Fruit fly (Drosophila melanogaster) whole organism, embryonic: ENCODE results near the gene CG1998.

Experiments used
- Abd-B ChIP-seq: fragments of 200-800 bp; sonication (Bioruptor generic); optimal IDR thresholded peaks from 2 replicates; lab custom pipeline; 2018; ENCODE audit warnings: missing biosample characterization, mild to moderate bottlenecking, missing genetic modification characterization, moderate library complexity
- Atf-2 ChIP-seq: fragments of 200-800 bp; sonication (Bioruptor generic); optimal IDR thresholded peaks from 2 replicates; lab custom pipeline; 2016; ENCODE audit warnings: missing biosample characterization, missing genetic modification characterization
- CG1024 ChIP-seq: fragments of 200-800 bp; sonication (Bioruptor generic); IDR thresholded peaks from 2 replicates; pipeline ENCODE4 v1.3.6; 2022; ENCODE audit warnings: missing biosample characterization, missing genetic modification characterization
- CG11696 ChIP-seq: fragments of 200-800 bp; sonication (Bioruptor generic); IDR thresholded peaks from 2 replicates; pipeline ENCODE4 v1.3.6; 2022; ENCODE audit warnings: missing biosample characterization, missing genetic modification characterization
- CG12236 ChIP-seq: fragments of 200-800 bp; sonication (Bioruptor generic); optimal IDR thresholded peaks from 2 replicates; lab custom pipeline; 2016; ENCODE audit warnings: missing biosample characterization, missing genetic modification characterization
- CG13123 ChIP-seq: fragments of 200-800 bp; sonication (Bioruptor generic); optimal IDR thresholded peaks from 2 replicates; lab custom pipeline; 2016; ENCODE audit warnings: missing biosample characterization, missing genetic modification characterization
- CG1529 ChIP-seq: fragments of 200-800 bp; sonication (Bioruptor generic); optimal IDR thresholded peaks from 3 replicates; lab custom pipeline; 2018; ENCODE audit warnings: missing biosample characterization, missing genetic modification characterization
- CG15479 ChIP-seq: fragments of 200-800 bp; sonication (Bioruptor generic); optimal IDR thresholded peaks from 3 replicates; lab custom pipeline; 2019; ENCODE audit warnings: missing biosample characterization, mild to moderate bottlenecking, missing genetic modification characterization, moderate library complexity
- CG15601 ChIP-seq: fragments of 200-800 bp; sonication (Bioruptor generic); optimal IDR thresholded peaks from 3 replicates; lab custom pipeline; 2019; ENCODE audit warnings: missing biosample characterization, mild to moderate bottlenecking, missing genetic modification characterization, moderate library complexity
- CG1603 ChIP-seq: fragments of 200-800 bp; sonication (Bioruptor generic); optimal IDR thresholded peaks from 2 replicates; lab custom pipeline; 2019; ENCODE audit warnings: missing biosample characterization, mild to moderate bottlenecking, missing genetic modification characterization, moderate library complexity
- CG17612 ChIP-seq: fragments of 200-800 bp; sonication (Bioruptor generic); IDR thresholded peaks from 2 replicates; pipeline ENCODE4 v1.3.6; 2022; ENCODE audit warnings: missing biosample characterization, missing genetic modification characterization
- CG17912 ChIP-seq: fragments of 200-800 bp; sonication (Bioruptor generic); optimal IDR thresholded peaks from 2 replicates; lab custom pipeline; 2018; ENCODE audit warnings: missing biosample characterization, mild to moderate bottlenecking, missing genetic modification characterization
- CG18599 ChIP-seq: fragments of 200-800 bp; sonication (Bioruptor generic); optimal IDR thresholded peaks from 3 replicates; lab custom pipeline; 2017; ENCODE audit warnings: missing biosample characterization, missing genetic modification characterization, mild to moderate bottlenecking, moderate library complexity, missing genetic modification reagents
- CG2678 ChIP-seq: fragments of 200-800 bp; sonication (Bioruptor generic); optimal IDR thresholded peaks from 3 replicates; lab custom pipeline; 2019; ENCODE audit warnings: missing biosample characterization, mild to moderate bottlenecking, missing genetic modification characterization, moderate library complexity
- CG32767 ChIP-seq: fragments of 200-800 bp; sonication (Bioruptor generic); IDR thresholded peaks from 2 replicates; pipeline ENCODE4 v1.3.6; 2022; ENCODE audit warnings: missing biosample characterization, missing genetic modification characterization
- CG3281 ChIP-seq: fragments of 200-800 bp; sonication (Bioruptor generic); optimal IDR thresholded peaks from 3 replicates; lab custom pipeline; 2017; ENCODE audit warnings: missing biosample characterization, mild to moderate bottlenecking, missing genetic modification characterization
- CG3838 ChIP-seq: fragments of 200-800 bp; sonication (Bioruptor generic); optimal IDR thresholded peaks from 3 replicates; lab custom pipeline; 2016; ENCODE audit warnings: missing biosample characterization, missing genetic modification characterization
- CG5180 ChIP-seq: fragments of 200-800 bp; sonication (Bioruptor generic); optimal IDR thresholded peaks from 3 replicates; lab custom pipeline; 2017; ENCODE audit warnings: missing biosample characterization, missing genetic modification characterization, mild to moderate bottlenecking, moderate library complexity, missing genetic modification reagents
- CG5245 ChIP-seq: fragments of 200-800 bp; sonication (Bioruptor generic); optimal IDR thresholded peaks from 3 replicates; lab custom pipeline; 2016; ENCODE audit warnings: missing biosample characterization, missing genetic modification characterization
- CG6683 ChIP-seq: fragments of 200-800 bp; sonication (Bioruptor generic); optimal IDR thresholded peaks from 2 replicates; lab custom pipeline; 2017; ENCODE audit warnings: missing biosample characterization, mild to moderate bottlenecking, missing genetic modification characterization, missing genetic modification reagents
- CG8290 ChIP-seq, 3 experiments: fragments of 200-800 bp; sonication (Bioruptor generic); optimal IDR thresholded peaks; 2 replicates each; lab custom pipeline; 2016 to 2019; ENCODE audit warnings: missing biosample characterization in 3 of 3, missing genetic modification characterization in 3 of 3, mild to moderate bottlenecking in 2 of 3, moderate library complexity in 1 of 3
- CG8388 ChIP-seq: fragments of 200-800 bp; sonication (Bioruptor generic); optimal IDR thresholded peaks from 2 replicates; lab custom pipeline; 2019; ENCODE audit warnings: missing biosample characterization, mild to moderate bottlenecking, missing genetic modification characterization, moderate library complexity
- CG8924 ChIP-seq: fragments of 200-800 bp; optimal IDR thresholded peaks from 3 replicates; lab custom pipeline; 2019; ENCODE audit warnings: missing biosample characterization, mild to moderate bottlenecking, missing genetic modification characterization, moderate library complexity
- CoRest ChIP-seq: fragments of 200-800 bp; sonication (Bioruptor generic); optimal IDR thresholded peaks from 3 replicates; lab custom pipeline; 2018; ENCODE audit warnings: missing biosample characterization, mild to moderate bottlenecking, missing genetic modification characterization, moderate library complexity
- D19B ChIP-seq: fragments of 200-800 bp; sonication (Bioruptor generic); optimal IDR thresholded peaks from 2 replicates; lab custom pipeline; 2017; ENCODE audit warnings: missing biosample characterization, mild to moderate bottlenecking, missing genetic modification characterization
- GATAe ChIP-seq: fragments of 200-800 bp; sonication (Bioruptor generic); conservative IDR thresholded peaks from 2 replicates; pipeline ENCODE4 v1.3.6; 2022; ENCODE audit warnings: missing biosample characterization, missing genetic modification characterization
- Gug ChIP-seq: fragments of 200-800 bp; sonication (Bioruptor generic); IDR thresholded peaks from 4 replicates; pipeline ENCODE4 v1.3.6; 2022; ENCODE audit warnings: missing biosample characterization, missing genetic modification characterization
- Hand ChIP-seq: fragments of 200-800 bp; sonication (Bioruptor generic); optimal IDR thresholded peaks from 2 replicates; lab custom pipeline; 2017; ENCODE audit warnings: mild to moderate bottlenecking, missing biosample characterization, missing genetic modification reagents, missing genetic modification characterization
- Med ChIP-seq: fragments of 200-800 bp; sonication (Bioruptor generic); peaks from one replicate; lab custom pipeline; 2016; ENCODE audit warnings: missing biosample characterization, missing genetic modification characterization, mild to moderate bottlenecking, inconsistent platforms, moderate library complexity
- Meics ChIP-seq: fragments of 200-800 bp; sonication (Bioruptor generic); optimal IDR thresholded peaks from 2 replicates; lab custom pipeline; 2017; ENCODE audit warnings: missing biosample characterization, mild to moderate bottlenecking, missing genetic modification characterization
- Myb ChIP-seq: fragments of 200-800 bp; sonication (Bioruptor generic); optimal IDR thresholded peaks from 2 replicates; lab custom pipeline; 2016; ENCODE audit warnings: missing biosample characterization, missing genetic modification characterization
- PHDP ChIP-seq: fragments of 200-800 bp; sonication (Bioruptor generic); optimal IDR thresholded peaks from 3 replicates; lab custom pipeline; 2018; ENCODE audit warnings: missing biosample characterization, mild to moderate bottlenecking, missing genetic modification characterization, moderate library complexity
- Ravus ChIP-seq: fragments of 200-800 bp; sonication (Bioruptor generic); IDR thresholded peaks from 2 replicates; pipeline ENCODE4 v1.3.6; 2022; ENCODE audit warnings: missing biosample characterization, missing genetic modification characterization
- Trl ChIP-seq, 3 experiments: fragments of >200 bp in 2 of 3; fragments of 200-800 bp in 1 of 3; sonication (Bioruptor generic) in 1 of 3; optimal IDR thresholded peaks; 2 replicates in 1 of 3; 3 replicates in 2 of 3; lab custom pipeline; 2016 to 2017; ENCODE audit warnings: missing biosample characterization in 1 of 3, missing genetic modification characterization in 1 of 3
- ara ChIP-seq: fragments of 200-800 bp; sonication (Bioruptor generic); IDR thresholded peaks from 2 replicates; pipeline ENCODE4 v1.3.6; 2022; ENCODE audit warnings: missing biosample characterization, missing genetic modification characterization
- bowl ChIP-seq: fragments of 200-800 bp; sonication (Bioruptor generic); IDR thresholded peaks from 2 replicates; pipeline ENCODE4 v1.3.6; 2022; ENCODE audit warnings: missing biosample characterization, missing genetic modification characterization
- croc ChIP-seq: fragments of 200-800 bp; sonication (Bioruptor generic); conservative IDR thresholded peaks from 3 replicates; pipeline ENCODE4 v1.3.6; 2022; ENCODE audit warnings: missing biosample characterization, missing genetic modification characterization
- emc ChIP-seq: fragments of 200-800 bp; sonication (Bioruptor generic); optimal IDR thresholded peaks from 2 replicates; lab custom pipeline; 2016; ENCODE audit warnings: missing biosample characterization, missing genetic modification characterization
- exex ChIP-seq: fragments of 200-800 bp; sonication (Bioruptor generic); optimal IDR thresholded peaks from 4 replicates; lab custom pipeline; 2018; ENCODE audit warnings: missing biosample characterization, mild to moderate bottlenecking, missing genetic modification characterization, moderate library complexity
- grau ChIP-seq: fragments of 200-800 bp; optimal IDR thresholded peaks from 3 replicates; lab custom pipeline; 2019; ENCODE audit warnings: missing biosample characterization, mild to moderate bottlenecking, missing genetic modification characterization, moderate library complexity
- h ChIP-seq: fragments of >200 bp; optimal IDR thresholded peaks from 2 replicates; lab custom pipeline; 2017
- hth ChIP-seq: fragments of >200 bp; optimal IDR thresholded peaks from 2 replicates; lab custom pipeline; 2017; ENCODE audit warnings: inconsistent platforms
- lilli ChIP-seq: fragments of 200-800 bp; sonication (Bioruptor generic); optimal IDR thresholded peaks from 3 replicates; lab custom pipeline; 2016; ENCODE audit warnings: missing biosample characterization, missing genetic modification characterization
- odd ChIP-seq: fragments of 200-800 bp; sonication (Bioruptor generic); optimal IDR thresholded peaks from 2 replicates; lab custom pipeline; 2017; ENCODE audit warnings: missing biosample characterization, mild to moderate bottlenecking, missing genetic modification characterization
- prd ChIP-seq, 3 experiments: fragments of >200 bp in 2 of 3; fragments of 200-800 bp in 1 of 3; sonication (Bioruptor generic) in 1 of 3; optimal IDR thresholded peaks in 2 of 3; IDR thresholded peaks in 1 of 3; 2 replicates in 2 of 3; 3 replicates in 1 of 3; pipeline versions ENCODE4 v1.3.6 to Lab custom; 2017 to 2022; ENCODE audit warnings: missing biosample characterization in 1 of 3, missing genetic modification characterization in 1 of 3
- shn ChIP-seq: fragments of 200-800 bp; sonication (Bioruptor generic); optimal IDR thresholded peaks from 3 replicates; lab custom pipeline; 2016; ENCODE audit warnings: missing biosample characterization, missing genetic modification characterization
- sim ChIP-seq: fragments of 200-800 bp; sonication (Bioruptor generic); IDR thresholded peaks from 2 replicates; pipeline ENCODE4 v1.3.6; 2022; ENCODE audit warnings: missing biosample characterization, missing genetic modification characterization
- slbo ChIP-seq: fragments of 200-800 bp; sonication (Bioruptor generic); IDR thresholded peaks from 2 replicates; pipeline ENCODE4 v1.3.6; 2022; ENCODE audit warnings: missing biosample characterization, missing genetic modification characterization
- zfh2 ChIP-seq: fragments of 200-800 bp; sonication (Bioruptor generic); optimal IDR thresholded peaks from 2 replicates; lab custom pipeline; 2016; ENCODE audit warnings: missing biosample characterization, missing genetic modification characterization

CG1998 gene

dm6 chrX:13383770-13384169 is 29.1 kb downstream of the CG1998 start (continued):
- TF ChIP-seq CG15601 (tag; lab: Kevin White, UChicago): no peak
- TF ChIP-seq CG13123 (GFP tag; lab: Kevin White, UChicago): no peak
- no peak for TF ChIP-seq hth (lab: Kevin White, UChicago)
- peak; percentile 39 for TF ChIP-seq CG2678 (tag; lab: Kevin White, UChicago)
- peak; percentile 12 for TF ChIP-seq CG5180 (GFP tag; lab: Kevin White, UChicago)
- peak; percentile 44 for TF ChIP-seq shn (GFP tag; lab: Kevin White, UChicago)
- TF ChIP-seq D19B (GFP tag; lab: Kevin White, UChicago): no peak
- peak; percentile 79 for TF ChIP-seq CG17912 (GFP tag; lab: Kevin White, UChicago)
- peak; percentile 18 for TF ChIP-seq CG12236 (GFP tag; lab: Kevin White, UChicago)
- TF ChIP-seq CoRest (tag; lab: Kevin White, UChicago): peak; percentile 4
- TF ChIP-seq emc (GFP tag; lab: Kevin White, UChicago): no peak
- peak; percentile 32 for TF ChIP-seq Atf-2 (GFP tag; lab: Kevin White, UChicago)
- no peak for TF ChIP-seq CG3838 (GFP tag; lab: Kevin White, UChicago)
- no peak for TF ChIP-seq CG8290 (GFP tag; optimal IDR thresholded peaks at IDR 0.05; lab: Kevin White, UChicago)
- peak in 1 of 2 experiments; percentile 88 for TF ChIP-seq CG8290 (tag; optimal IDR thresholded peaks at IDR 0.05; lab: Kevin White, UChicago)
- TF ChIP-seq CG5245: peak; percentile 37
- peak; percentile 20; the same call in 1 of the 2 replicates for TF ChIP-seq CG1024 (GFP tag; lab: Robert Waterston, UW)
- peak; percentile 11 for TF ChIP-seq odd (GFP tag; lab: Kevin White, UChicago)
- TF ChIP-seq CG6683 (GFP tag; lab: Kevin White, UChicago): no peak
- TF ChIP-seq ara (GFP tag; lab: Robert Waterston, UW): no peak
- no peak for TF ChIP-seq CG15479
- peak; percentile 32 for TF ChIP-seq Myb (GFP tag; lab: Kevin White, UChicago)
- TF ChIP-seq CG32767 (GFP tag; lab: Robert Waterston, UW): peak; percentile 98
- peak; percentile 3 for TF ChIP-seq CG1529 (GFP tag; lab: Kevin White, UChicago)
- no peak for TF ChIP-seq Ravus (GFP tag; lab: Robert Waterston, UW)
- TF ChIP-seq CG8924 (tag; lab: Kevin White, UChicago): peak; percentile 19

- TF ChIP-seq zfh2 (GFP tag; lab: Kevin White, UChicago): peak; percentile 42
- TF ChIP-seq Meics (GFP tag; lab: Kevin White, UChicago): peak; percentile 37
- no peak for TF ChIP-seq Abd-B (GFP tag; lab: Kevin White, UChicago)
- no peak for TF ChIP-seq sim (GFP tag; lab: Robert Waterston, UW)
- TF ChIP-seq lilli (GFP tag; lab: Kevin White, UChicago): peak; percentile 49
- TF ChIP-seq CG8290 (GFP tag; optimal IDR thresholded peaks at IDR 0.05; lab: Kevin White, UChicago): no peak
- TF ChIP-seq CG8290 (tag; optimal IDR thresholded peaks at IDR 0.05; lab: Kevin White, UChicago): peak in 1 of 2 experiments; percentile 43
- TF ChIP-seq Trl (optimal IDR thresholded peaks at IDR 0.05; lab: Kevin White, UChicago): no peak
- peak; percentile 21 for TF ChIP-seq Trl (GFP tag; optimal IDR thresholded peaks at IDR 0.05; lab: Kevin White, UChicago)
- peak; percentile 12 for TF ChIP-seq CG8388
- TF ChIP-seq GATAe (GFP tag; lab: Robert Waterston, UW): no peak
- TF ChIP-seq CG18599 (GFP tag; lab: Kevin White, UChicago): peak; percentile 67
- peak; percentile 46; the same call in 1 of the 2 replicates for TF ChIP-seq slbo (GFP tag; lab: Robert Waterston, UW)
- TF ChIP-seq CG17612 (GFP tag; lab: Robert Waterston, UW): no peak
- TF ChIP-seq Med (GFP tag; lab: Kevin White, UChicago): peak; percentile 86
- peak; percentile 82 for TF ChIP-seq CG11696 (GFP tag; lab: Robert Waterston, UW)
- TF ChIP-seq PHDP: peak; percentile 11
- peak; percentile 31 for TF ChIP-seq grau (tag; lab: Kevin White, UChicago)
- TF ChIP-seq bowl (GFP tag; lab: Robert Waterston, UW): no peak
- TF ChIP-seq CG3281 (GFP tag; lab: Kevin White, UChicago): peak; percentile 44
- TF ChIP-seq CG1603 (tag; lab: Kevin White, UChicago): peak; percentile 3
- TF ChIP-seq croc (GFP tag; lab: Robert Waterston, UW): no peak
- TF ChIP-seq Gug (GFP tag; lab: Robert Waterston, UW): no peak
- no peak for TF ChIP-seq h (lab: Kevin White, UChicago)
- TF ChIP-seq prd (optimal IDR thresholded peaks at IDR 0.05; lab: Kevin White, UChicago): no peak
- 0 out of 3 replicates have a peak, but pooled peaks have one; percentile 14 for TF ChIP-seq prd (GFP tag; IDR thresholded peaks at IDR 0.05; lab: Robert Waterston, UW)
- TF ChIP-seq exex (tag; lab: Kevin White, UChicago): peak; percentile 69
- TF ChIP-seq Hand (GFP tag; lab: Kevin White, UChicago): no peak
These were observed 36.4 kb downstream of the CG1998 start for dm6 chrX:13376520-13376919.
